Fruit fly (Drosophila melanogaster): Measurements from ENCODE around the gene CG32170.

DNA sequence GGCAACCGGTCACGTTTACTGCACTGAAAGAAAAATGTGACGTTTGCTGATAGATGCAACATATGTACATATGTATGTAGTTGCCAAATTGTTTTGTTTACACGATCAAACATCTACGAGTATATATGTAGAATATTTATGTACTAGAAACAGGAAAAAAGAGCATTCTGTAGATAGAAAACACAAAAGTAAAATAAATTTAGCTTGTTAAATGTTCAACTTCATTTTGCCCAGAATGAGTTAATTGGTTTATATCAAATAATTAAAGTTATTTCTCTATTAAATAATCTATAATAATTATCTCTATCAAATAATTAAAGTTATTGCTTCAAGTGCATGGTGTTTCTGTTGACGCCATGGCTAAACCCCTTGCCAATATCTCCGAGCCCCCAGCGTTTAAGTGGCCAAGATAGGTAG lies 4.0 kb upstream of the CG32170 start:
- TF ChIP-seq CG7101 (tag; optimal IDR thresholded peaks at IDR 0.05) = no peak
- TF ChIP-seq Hr96 (GFP tag; optimal IDR thresholded peaks at IDR 0.05) = no peak
- no peak for TF ChIP-seq CG33017 (tag; optimal IDR thresholded peaks at IDR 0.05)
- TF ChIP-seq tj (GFP tag; optimal IDR thresholded peaks at IDR 0.05) = no peak
- no peak for TF ChIP-seq CG14711 (tag; optimal IDR thresholded peaks at IDR 0.05)

Measured in whole organism, adult.